Fruit fly (Drosophila melanogaster): ENCODE results near the gene ine.

Gene ine

dm6 chr2L:4452798-4453197 lies 24.0 kb downstream of the ine start, which contains the start of gene CG15439 (continued):
- TF ChIP-seq MESR4 (GFP tag; optimal IDR thresholded peaks at IDR 0.05) (peak; percentile 89), mld (GFP tag; IDR thresholded peaks at IDR 0.05; ENCODE audit: partially characterized antibody) (peak; percentile 73; the same call in 1 of the 3 replicates), NK7.1 (GFP tag; optimal IDR thresholded peaks at IDR 0.05) (no peak), Sin3A (optimal IDR thresholded peaks at IDR 0.05) (no peak), sna (GFP tag; IDR thresholded peaks at IDR 0.05; ENCODE audit: partially characterized antibody) (peak; percentile 70), Hr51 (GFP tag; optimal IDR thresholded peaks at IDR 0.05) (no peak), CG4404 (GFP tag; IDR thresholded peaks at IDR 0.05) (no peak), BEAF-32 (GFP tag; optimal IDR thresholded peaks at IDR 0.05) (peak; percentile 54), Sry-δ (GFP tag; optimal IDR thresholded peaks at IDR 0.05) (peak; percentile 43), crp (GFP tag; optimal IDR thresholded peaks at IDR 0.05) (peak in 1 of 2 experiments; percentile 43), CG30020 (tag; optimal IDR thresholded peaks at IDR 0.05) (no peak), HLH4C (GFP tag; IDR thresholded peaks at IDR 0.05; ENCODE audit: partially characterized antibody) (peak; percentile 86), tna (GFP tag; IDR thresholded peaks at IDR 0.05; ENCODE audit: partially characterized antibody) (peak; percentile 83), Lpt (GFP tag; optimal IDR thresholded peaks at IDR 0.05) (no peak), Dll (GFP tag; IDR thresholded peaks at IDR 0.05; ENCODE audit: partially characterized antibody) (peak; percentile 79), nom (GFP tag; optimal IDR thresholded peaks at IDR 0.05) (no peak), stwl (tag; optimal IDR thresholded peaks at IDR 0.05) (peak; percentile 51), CG8281 (tag; optimal IDR thresholded peaks at IDR 0.05) (no peak), Bgb (GFP tag; IDR thresholded peaks at IDR 0.05; ENCODE audit: partially characterized antibody) (peak; percentile 72), CG12104 (GFP tag; optimal IDR thresholded peaks at IDR 0.05) (no peak), CG6791 (GFP tag; IDR thresholded peaks at IDR 0.05; ENCODE audit: partially characterized antibody) (peak; percentile 82), crol (GFP tag; IDR thresholded peaks at IDR 0.05) (no peak), CG8944 (GFP tag; optimal IDR thresholded peaks at IDR 0.05) (no peak), unc-4 (GFP tag; IDR thresholded peaks at IDR 0.05; ENCODE audit: partially characterized antibody) (peak; percentile 77), amos (GFP tag; IDR thresholded peaks at IDR 0.05; ENCODE audit: partially characterized antibody) (peak; percentile 72), Gug (GFP tag; IDR thresholded peaks at IDR 0.05) (no peak), CG13287 (GFP tag; IDR thresholded peaks at IDR 0.05; ENCODE audit: partially characterized antibody) (peak; percentile 83), hbn (GFP tag; IDR thresholded peaks at IDR 0.05; ENCODE audit: partially characterized antibody) (peak; percentile 62; the same call in 1 of the 2 replicates), CG33557 (GFP tag; optimal IDR thresholded peaks at IDR 0.05) (no peak), inv (GFP tag; IDR thresholded peaks at IDR 0.05; ENCODE audit: partially characterized antibody) (peak; percentile 52), CG2129 (GFP tag; IDR thresholded peaks at IDR 0.05; ENCODE audit: partially characterized antibody) (peak; percentile 43; the same call in 1 of the 2 replicates), CG6254 (GFP tag; optimal IDR thresholded peaks at IDR 0.05) (peak; percentile 23), CG1603 (tag; optimal IDR thresholded peaks at IDR 0.05) (peak; percentile 32), Atf6 (GFP tag; IDR thresholded peaks at IDR 0.05) (no peak), Myb (GFP tag; optimal IDR thresholded peaks at IDR 0.05) (peak; percentile 7), Doc3 (GFP tag; IDR thresholded peaks at IDR 0.05; ENCODE audit: partially characterized antibody) (peak; percentile 67), jigr1 (GFP tag; IDR thresholded peaks at IDR 0.05) (no peak), pzg (GFP tag; optimal IDR thresholded peaks at IDR 0.05) (peak; percentile 39), Dref (GFP tag; IDR thresholded peaks at IDR 0.05) (peak; percentile 77), phol (tag; optimal IDR thresholded peaks at IDR 0.05) (peak; percentile 17), CG1647 (GFP tag; optimal IDR thresholded peaks at IDR 0.05) (no peak), Ssrp (tag; optimal IDR thresholded peaks at IDR 0.05) (no peak), CG4617 (GFP tag; optimal IDR thresholded peaks at IDR 0.05; ENCODE audit: borderline replicate concordance) (peak; percentile 55), lola (GFP tag; optimal IDR thresholded peaks at IDR 0.05) (no peak), knrl (GFP tag; IDR thresholded peaks at IDR 0.05; ENCODE audit: partially characterized antibody) (peak; percentile 64; the same call in 2 of the 3 replicates), nerfin-2 (GFP tag; IDR thresholded peaks at IDR 0.05; ENCODE audit: partially characterized antibody) (peak; percentile 77), CG2116 (GFP tag; optimal IDR thresholded peaks at IDR 0.05) (peak; percentile 86)
